Worm (Caenorhabditis elegans) whole organism, late embryonic: ENCODE data around the gene F54F7.3.

Source experiments
- hlh-30 ChIP-seq: sonication (generic microtip); optimal IDR thresholded peaks from 2 replicates; lab custom pipeline; 2017; ENCODE audit warnings: antibody characterized with exemption, missing genetic modification characterization, missing compliant biosample characterization; ENCODE audit not compliant: insufficient read depth

Gene F54F7.3

ce11 chrX:11804057-11804456 is 45.9 kb downstream of the F54F7.3 start, which contains the start of gene C34E11.4:
Gene C34E11.4 (plus strand): TSS chrX:11804210.
- no peak for TF ChIP-seq hlh-30
